Worm (Caenorhabditis elegans) whole organism, L2 larva: ENCODE results near the gene Y51A2B.16.

Source experiments
- ama-1 ChIP-seq: fragments of 150-350 bp; optimal IDR thresholded peaks from 2 replicates; lab custom pipeline; 2018; ENCODE audit warnings: inconsistent platforms
- ceh-82 ChIP-seq: fragments of 150-350 bp; optimal IDR thresholded peaks from 2 replicates; lab custom pipeline; 2014; ENCODE audit warnings: missing biosample characterization, missing genetic modification characterization
- elt-1 ChIP-seq: fragments of 150-350 bp; optimal IDR thresholded peaks from 2 replicates; lab custom pipeline; 2014; ENCODE audit warnings: missing biosample characterization, missing genetic modification characterization
- lsy-2 ChIP-seq, 2 experiments: fragments of 150-350 bp in 1 of 2; sonication (generic microtip) in 1 of 2; optimal IDR thresholded peaks; 2 replicates each; lab custom pipeline; 2014 to 2017; ENCODE audit warnings: missing biosample characterization in 2 of 2, missing genetic modification characterization in 2 of 2
- nhr-23 ChIP-seq: fragments of 150-350 bp; optimal IDR thresholded peaks from 2 replicates; lab custom pipeline; 2014; ENCODE audit warnings: missing biosample characterization, missing genetic modification reagents, missing genetic modification characterization
- nhr-6 ChIP-seq: fragments of 150-350 bp; optimal IDR thresholded peaks from 2 replicates; lab custom pipeline; 2014; ENCODE audit warnings: missing biosample characterization, missing genetic modification characterization
- nhr-77 ChIP-seq: fragments of 150-350 bp; optimal IDR thresholded peaks from 2 replicates; lab custom pipeline; 2014; ENCODE audit warnings: missing biosample characterization, missing genetic modification characterization
- sma-3 ChIP-seq: sonication (generic microtip); optimal IDR thresholded peaks from 2 replicates; lab custom pipeline; 2016; ENCODE audit warnings: missing genetic modification reagents, missing genetic modification characterization, missing compliant biosample characterization
- ztf-11 ChIP-seq: sonication (generic microtip); optimal IDR thresholded peaks from 2 replicates; lab custom pipeline; 2017; ENCODE audit warnings: missing biosample characterization, missing genetic modification characterization

- TF ChIP-seq sma-3 (GFP tag; lab: Kevin White, UChicago) = no peak
- TF ChIP-seq nhr-23 = no peak
- no peak for TF ChIP-seq ztf-11 (tag; lab: Kevin White, UChicago)
- no peak for TF ChIP-seq lsy-2 (tag; optimal IDR thresholded peaks at IDR 0.05; lab: Kevin White, UChicago)
- no peak for TF ChIP-seq elt-1 (tag; lab: Kevin White, UChicago)
- TF ChIP-seq nhr-6 = no peak
- TF ChIP-seq ama-1 (lab: Kevin White, UChicago) = no peak
- TF ChIP-seq ceh-82 = no peak
- no peak for TF ChIP-seq nhr-77 (tag; lab: Kevin White, UChicago)
Observed at ce11 chrV:18444118-18444517, 46.4 kb upstream of the Y51A2B.16 start, which contains the start of gene ZK228.1.
